Worm (Caenorhabditis elegans): Measurements from ENCODE around the gene T24H10.5.

DNA sequence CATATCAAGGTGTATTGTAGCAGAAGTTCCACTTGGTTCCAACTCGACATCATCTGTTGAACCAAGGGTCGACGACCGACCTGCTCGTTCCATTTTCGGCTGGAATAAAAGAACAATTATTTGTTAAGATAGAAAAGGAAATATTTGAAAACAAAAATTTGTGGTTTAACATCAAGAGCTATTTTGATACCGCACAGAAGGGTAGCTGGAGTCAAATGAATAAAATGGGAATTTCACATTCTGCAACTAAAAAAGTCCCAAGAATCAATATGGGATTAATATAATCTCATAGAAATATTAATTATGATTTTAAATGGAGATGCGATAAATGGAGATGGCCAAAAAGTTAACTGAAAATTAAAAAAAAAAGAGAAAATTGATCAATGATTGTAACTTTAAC, 2.4 kb upstream of the T24H10.5 start, which contains the start of gene clh-5:
- TF ChIP-seq lin-39 (tag; optimal IDR thresholded peaks at IDR 0.05): no peak
- TF ChIP-seq dsc-1 (tag; optimal IDR thresholded peaks at IDR 0.05): no peak
- no peak for TF ChIP-seq pax-3 (tag; optimal IDR thresholded peaks at IDR 0.05)
- TF ChIP-seq skn-1 (tag; optimal IDR thresholded peaks at IDR 0.05): no peak

Data from whole organism, L1 larva.